Worm (Caenorhabditis elegans) whole organism, late embryonic: ENCODE results near the gene K02A6.1.

ENCODE experiments used
- C38D4.7 ChIP-seq: fragments of 200-800 bp; sonication (Bioruptor generic); optimal IDR thresholded peaks from 2 replicates; lab custom pipeline; 2018; ENCODE audit warnings: mild to moderate bottlenecking, missing genetic modification characterization, moderate library complexity, missing compliant biosample characterization
- F13H6.1 ChIP-seq: sonication (generic microtip); optimal IDR thresholded peaks from 2 replicates; lab custom pipeline; 2016; ENCODE audit warnings: missing genetic modification characterization, missing compliant biosample characterization
- K02D7.2 ChIP-seq: sonication (generic microtip); optimal IDR thresholded peaks from 2 replicates; lab custom pipeline; 2017; ENCODE audit warnings: mild to moderate bottlenecking, missing genetic modification characterization, missing compliant biosample characterization
- K09A11.1 ChIP-seq: sonication (generic microtip); optimal IDR thresholded peaks from 2 replicates; lab custom pipeline; 2017; ENCODE audit warnings: antibody characterized with exemption, mild to moderate bottlenecking, missing genetic modification characterization, missing compliant biosample characterization; ENCODE audit not compliant: insufficient read depth
- T23F11.4 ChIP-seq: fragments of 200-800 bp; sonication (Bioruptor generic); optimal IDR thresholded peaks from 2 replicates; lab custom pipeline; 2018; ENCODE audit warnings: mild to moderate bottlenecking, missing genetic modification characterization, missing compliant biosample characterization
- Y22D7AL.16 ChIP-seq: sonication (generic microtip); optimal IDR thresholded peaks from 2 replicates; lab custom pipeline; 2016; ENCODE audit warnings: missing genetic modification characterization, missing compliant biosample characterization
- ama-1 ChIP-seq: fragments of 150-350 bp; optimal IDR thresholded peaks from 2 replicates; lab custom pipeline; 2014
- ceh-14 ChIP-seq: sonication (generic microtip); optimal IDR thresholded peaks from 2 replicates; lab custom pipeline; 2016; ENCODE audit warnings: missing genotype, missing genetic modification characterization, missing compliant biosample characterization
- ceh-18 ChIP-seq: sonication (generic microtip); optimal IDR thresholded peaks from 2 replicates; lab custom pipeline; 2016; ENCODE audit warnings: missing genetic modification characterization, missing compliant biosample characterization
- ceh-19 ChIP-seq: fragments of 200-800 bp; sonication (Bioruptor generic); optimal IDR thresholded peaks from 2 replicates; lab custom pipeline; 2018; ENCODE audit warnings: mild to moderate bottlenecking, missing genetic modification characterization, missing compliant biosample characterization
- ceh-2 ChIP-seq: sonication (generic microtip); optimal IDR thresholded peaks from 2 replicates; lab custom pipeline; 2016; ENCODE audit warnings: missing genotype, missing genetic modification characterization, missing compliant biosample characterization
- ceh-22 ChIP-seq: sonication (generic microtip); optimal IDR thresholded peaks from 2 replicates; lab custom pipeline; 2017; ENCODE audit warnings: missing biosample characterization, missing genetic modification characterization
- ceh-24 ChIP-seq: sonication (generic microtip); optimal IDR thresholded peaks from 2 replicates; lab custom pipeline; 2016; ENCODE audit warnings: mild to moderate bottlenecking, missing genetic modification characterization, missing compliant biosample characterization
- ceh-30 ChIP-seq: fragments of 150-350 bp; optimal IDR thresholded peaks from 2 replicates; lab custom pipeline; 2014; ENCODE audit warnings: missing biosample characterization, missing genetic modification characterization
- ceh-31 ChIP-seq: sonication (generic microtip); optimal IDR thresholded peaks from 2 replicates; lab custom pipeline; 2016; ENCODE audit warnings: missing genetic modification characterization, missing compliant biosample characterization
- ceh-34 ChIP-seq: sonication (generic microtip); optimal IDR thresholded peaks from 2 replicates; lab custom pipeline; 2016; ENCODE audit warnings: mild to moderate bottlenecking, missing genetic modification characterization, missing compliant biosample characterization
- ceh-48 ChIP-seq: sonication (generic microtip); optimal IDR thresholded peaks from 2 replicates; lab custom pipeline; 2016; ENCODE audit warnings: missing genetic modification characterization, inconsistent platforms, missing compliant biosample characterization
- ceh-6 ChIP-seq: fragments of 200-800 bp; sonication (Bioruptor generic); optimal IDR thresholded peaks from 2 replicates; lab custom pipeline; 2018; ENCODE audit warnings: mild to moderate bottlenecking, missing genetic modification characterization, missing compliant biosample characterization
- ceh-9 ChIP-seq: sonication (generic microtip); optimal IDR thresholded peaks from 2 replicates; lab custom pipeline; 2016; ENCODE audit warnings: mild to moderate bottlenecking, missing genetic modification characterization, inconsistent platforms, missing compliant biosample characterization
- che-1 ChIP-seq: sonication (generic microtip); optimal IDR thresholded peaks from 2 replicates; lab custom pipeline; 2016; ENCODE audit warnings: mild to moderate bottlenecking, missing genetic modification characterization, missing compliant biosample characterization
- dve-1 ChIP-seq: sonication (generic microtip); optimal IDR thresholded peaks from 2 replicates; lab custom pipeline; 2017; ENCODE audit warnings: antibody characterized with exemption, mild to moderate bottlenecking, missing genetic modification characterization, missing compliant biosample characterization
- elt-2 ChIP-seq: sonication (generic microtip); optimal IDR thresholded peaks from 2 replicates; lab custom pipeline; 2016; ENCODE audit warnings: missing genetic modification reagents, missing genetic modification characterization, missing compliant biosample characterization
- ets-4 ChIP-seq: sonication (generic microtip); optimal IDR thresholded peaks from 2 replicates; lab custom pipeline; 2016; ENCODE audit warnings: missing genetic modification characterization, missing compliant biosample characterization
- eyg-1 ChIP-seq: sonication (generic microtip); optimal IDR thresholded peaks from 2 replicates; lab custom pipeline; 2016; ENCODE audit warnings: missing genotype, missing genetic modification characterization, missing compliant biosample characterization
- fkh-10 ChIP-seq: fragments of 150-350 bp; optimal IDR thresholded peaks from 2 replicates; lab custom pipeline; 2014; ENCODE audit warnings: missing biosample characterization, missing genetic modification reagents, missing genetic modification characterization
- fkh-6 ChIP-seq: sonication (generic microtip); optimal IDR thresholded peaks from 2 replicates; lab custom pipeline; 2016; ENCODE audit warnings: missing genetic modification characterization, missing compliant biosample characterization
- hlh-13 ChIP-seq: fragments of 200-800 bp; sonication (Bioruptor generic); optimal IDR thresholded peaks from 2 replicates; lab custom pipeline; 2018; ENCODE audit warnings: mild to moderate bottlenecking, missing genetic modification characterization, missing compliant biosample characterization
- hlh-30 ChIP-seq: sonication (generic microtip); optimal IDR thresholded peaks from 2 replicates; lab custom pipeline; 2017; ENCODE audit warnings: antibody characterized with exemption, missing genetic modification characterization, missing compliant biosample characterization; ENCODE audit not compliant: insufficient read depth
- hlh-6 ChIP-seq: sonication (generic microtip); optimal IDR thresholded peaks from 2 replicates; lab custom pipeline; 2016; ENCODE audit warnings: missing genotype, missing genetic modification characterization, missing compliant biosample characterization
- hlh-8 ChIP-seq: sonication (generic microtip); optimal IDR thresholded peaks from 2 replicates; lab custom pipeline; 2016; ENCODE audit warnings: missing genotype, missing genetic modification characterization, missing compliant biosample characterization
- madf-2 ChIP-seq: sonication (generic microtip); optimal IDR thresholded peaks from 2 replicates; lab custom pipeline; 2017; ENCODE audit warnings: missing genetic modification characterization, missing compliant biosample characterization
- nfya-1 ChIP-seq: sonication (generic microtip); optimal IDR thresholded peaks from 2 replicates; lab custom pipeline; 2017; ENCODE audit warnings: missing genetic modification characterization, mild to moderate bottlenecking, missing compliant biosample characterization, antibody characterized with exemption, moderate library complexity
- nhr-11 ChIP-seq: fragments of 150-350 bp; optimal IDR thresholded peaks from 2 replicates; lab custom pipeline; 2014; ENCODE audit warnings: missing biosample characterization, missing genetic modification characterization
- nhr-232 ChIP-seq: sonication (generic microtip); optimal IDR thresholded peaks from 2 replicates; lab custom pipeline; 2016; ENCODE audit warnings: missing genetic modification characterization, missing compliant biosample characterization
- pax-1 ChIP-seq: fragments of 150-350 bp; optimal IDR thresholded peaks from 2 replicates; lab custom pipeline; 2014; ENCODE audit warnings: missing biosample characterization, missing genetic modification characterization
- pha-4 ChIP-seq: fragments of 150-350 bp; optimal IDR thresholded peaks from 2 replicates; lab custom pipeline; 2018; ENCODE audit warnings: missing biosample characterization, missing genetic modification reagents, missing genetic modification characterization
- pqm-1 ChIP-seq: sonication (generic microtip); optimal IDR thresholded peaks from 2 replicates; lab custom pipeline; 2016; ENCODE audit warnings: missing genetic modification characterization, missing compliant biosample characterization
- ref-2 ChIP-seq: sonication (generic microtip); optimal IDR thresholded peaks from 2 replicates; lab custom pipeline; 2016; ENCODE audit warnings: missing genetic modification characterization, missing compliant biosample characterization
- rnt-1 ChIP-seq: sonication (generic microtip); optimal IDR thresholded peaks from 2 replicates; lab custom pipeline; 2016; ENCODE audit warnings: missing genetic modification characterization, missing compliant biosample characterization
- sdc-2 ChIP-seq: sonication (generic microtip); optimal IDR thresholded peaks from 2 replicates; lab custom pipeline; 2016; ENCODE audit warnings: missing genotype, missing genetic modification characterization, missing compliant biosample characterization
- sox-2 ChIP-seq: fragments of 200-800 bp; sonication (Bioruptor generic); IDR thresholded peaks from 2 replicates; pipeline ENCODE4 v1.3.6; 2022; ENCODE audit warnings: missing genetic modification reagents, missing genetic modification characterization, missing compliant biosample characterization
- syd-9 ChIP-seq: sonication (generic microtip); optimal IDR thresholded peaks from 2 replicates; lab custom pipeline; 2016; ENCODE audit warnings: mild to moderate bottlenecking, missing genetic modification characterization, moderate library complexity, missing compliant biosample characterization
- tbx-2 ChIP-seq: sonication (generic microtip); optimal IDR thresholded peaks from 2 replicates; lab custom pipeline; 2016; ENCODE audit warnings: missing genetic modification characterization, missing compliant biosample characterization
- unc-3 ChIP-seq, 2 experiments: fragments of 200-800 bp in 1 of 2; sonication (Bioruptor generic) in 1 of 2; sonication (generic microtip) in 1 of 2; conservative IDR thresholded peaks in 1 of 2; optimal IDR thresholded peaks in 1 of 2; 2 replicates each; pipeline versions ENCODE4 v1.3.6 to Lab custom; 2016 to 2022; ENCODE audit warnings: missing compliant biosample characterization in 2 of 2, missing genetic modification characterization in 2 of 2, missing genetic modification reagents in 1 of 2
- unc-42 ChIP-seq: sonication (generic microtip); optimal IDR thresholded peaks from 2 replicates; lab custom pipeline; 2016; ENCODE audit warnings: missing genotype, missing genetic modification characterization, missing compliant biosample characterization
- unc-55 ChIP-seq: sonication (generic microtip); optimal IDR thresholded peaks from 2 replicates; lab custom pipeline; 2017; ENCODE audit warnings: missing biosample characterization, missing genetic modification reagents, missing genetic modification characterization
- unc-86 ChIP-seq: sonication (generic microtip); optimal IDR thresholded peaks from 2 replicates; lab custom pipeline; 2016; ENCODE audit warnings: missing genetic modification characterization, missing compliant biosample characterization

Gene K02A6.1

DNA sequence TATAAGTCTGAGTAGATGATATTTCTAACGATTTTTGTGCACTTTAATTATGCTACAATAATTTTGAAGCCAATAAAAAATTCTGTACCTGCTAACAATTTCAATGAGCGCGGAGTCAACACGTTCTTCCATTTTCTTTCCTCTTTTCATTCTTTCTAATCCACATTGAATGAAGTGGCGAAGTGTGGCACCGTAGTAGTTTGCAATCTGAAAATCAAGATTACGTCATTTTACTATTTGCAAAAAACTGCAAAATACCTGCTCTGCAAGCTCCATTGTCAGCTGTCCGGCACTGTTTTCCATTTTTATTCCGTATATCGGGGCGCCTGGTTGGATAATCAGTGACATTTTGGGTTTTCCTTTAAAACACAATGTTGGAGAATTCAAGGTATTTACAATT lies 9.7 kb downstream of the K02A6.1 start:
- no peak for TF ChIP-seq eyg-1 (tag; lab: Kevin White, UChicago)
- TF ChIP-seq ref-2 (tag; lab: Kevin White, UChicago): no peak
- no peak for TF ChIP-seq C38D4.7 (GFP tag; lab: Kevin White, UChicago)
- no peak for TF ChIP-seq hlh-6 (tag; lab: Kevin White, UChicago)
- no peak for TF ChIP-seq ceh-9 (tag; lab: Kevin White, UChicago)
- no peak for TF ChIP-seq ceh-22 (tag; lab: Kevin White, UChicago)
- TF ChIP-seq elt-2 (tag; lab: Kevin White, UChicago): no peak
- TF ChIP-seq ama-1 (lab: Kevin White, UChicago): no peak
- no peak for TF ChIP-seq ceh-6 (GFP tag; lab: Kevin White, UChicago)
- no peak for TF ChIP-seq fkh-6 (tag; lab: Kevin White, UChicago)
- TF ChIP-seq ceh-18 (tag; lab: Kevin White, UChicago): no peak
- no peak for TF ChIP-seq T23F11.4 (GFP tag; lab: Kevin White, UChicago)
- no peak for TF ChIP-seq hlh-13 (GFP tag; lab: Kevin White, UChicago)
- no peak for TF ChIP-seq K09A11.1 (tag; lab: Kevin White, UChicago)
- no peak for TF ChIP-seq pha-4 (tag; lab: Kevin White, UChicago)
- no peak for TF ChIP-seq ets-4 (tag; lab: Kevin White, UChicago)
- no peak for TF ChIP-seq pqm-1 (tag; lab: Kevin White, UChicago)
- TF ChIP-seq ceh-34 (tag; lab: Kevin White, UChicago): no peak
- TF ChIP-seq nhr-232 (tag; lab: Kevin White, UChicago): no peak

DNA sequence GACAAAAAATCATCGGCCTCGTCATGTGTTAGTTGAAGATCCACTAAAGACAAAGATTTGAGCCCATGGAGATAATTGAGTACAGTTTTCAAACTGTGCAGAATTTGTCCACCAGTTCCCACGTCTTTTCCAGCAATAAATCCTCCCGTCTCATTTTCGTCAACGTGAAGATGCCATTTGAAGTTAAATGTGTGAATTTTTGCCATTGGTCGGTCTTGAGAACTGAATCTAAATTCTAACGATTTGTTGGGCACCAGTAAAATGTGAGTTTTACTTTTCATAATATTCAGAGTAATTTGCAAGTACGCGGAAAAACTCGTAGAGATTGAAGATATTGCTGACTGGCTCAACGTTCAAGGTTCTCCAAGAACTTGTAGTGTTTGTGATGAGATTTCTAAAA lies 11.1 kb downstream of the K02A6.1 start:
- TF ChIP-seq elt-2 (tag; lab: Kevin White, UChicago): no peak
- TF ChIP-seq nfya-1 (tag; lab: Kevin White, UChicago): no peak
- no peak for TF ChIP-seq unc-42 (tag; lab: Kevin White, UChicago)
- no peak for TF ChIP-seq ceh-24 (tag; lab: Kevin White, UChicago)

DNA sequence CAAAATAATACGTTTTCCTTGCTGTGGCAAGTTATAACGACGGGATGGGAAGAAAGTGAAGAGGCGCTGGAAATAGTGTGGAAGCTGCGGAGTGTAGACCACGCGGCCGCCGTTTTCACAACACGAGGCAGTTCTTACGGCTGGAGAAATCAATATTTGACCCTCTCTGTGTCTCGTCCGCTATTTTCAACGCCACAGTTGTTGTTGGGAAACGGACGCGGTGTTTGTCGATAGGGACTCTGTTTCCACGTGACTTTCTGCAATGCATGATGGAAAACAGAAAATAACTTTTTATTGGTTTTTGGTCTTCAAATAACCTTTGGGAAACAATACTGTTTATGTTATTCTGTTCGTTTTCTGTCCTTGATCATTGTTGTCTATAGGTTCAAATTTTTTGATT lies 12.3 kb downstream of the K02A6.1 start, which contains the start of gene K02A6.3:
TSS of gene K02A6.3 (minus strand) at position 74 of the 400 bp plus-strand sequence.
- TF ChIP-seq hlh-8 (tag; lab: Kevin White, UChicago) (peak; percentile 9), fkh-6 (tag; lab: Kevin White, UChicago) (no peak), unc-42 (tag; lab: Kevin White, UChicago) (peak; percentile 60), elt-2 (tag; lab: Kevin White, UChicago) (peak; percentile 28), unc-55 (GFP tag; lab: Kevin White, UChicago) (peak; percentile 72), F13H6.1 (tag; lab: Kevin White, UChicago) (peak; percentile 43), K02D7.2 (tag; lab: Kevin White, UChicago) (no peak), Y22D7AL.16 (no peak), pax-1 (tag; lab: Kevin White, UChicago) (no peak), sdc-2 (tag; lab: Kevin White, UChicago) (peak; percentile 9), pha-4 (tag; lab: Kevin White, UChicago) (no peak), nhr-11 (tag; lab: Kevin White, UChicago) (no peak), ceh-48 (tag; lab: Kevin White, UChicago) (peak; percentile 82), unc-3 (GFP tag; conservative IDR thresholded peaks at IDR 0.05; lab: Robert Waterston, UW) (no peak), unc-3 (tag; optimal IDR thresholded peaks at IDR 0.05; lab: Kevin White, UChicago) (no peak), ceh-18 (tag; lab: Kevin White, UChicago) (peak; percentile 86), tbx-2 (tag; lab: Kevin White, UChicago) (peak; percentile 49), pqm-1 (tag; lab: Kevin White, UChicago) (no peak), dve-1 (tag; lab: Kevin White, UChicago) (peak; percentile 50), hlh-30 (peak; percentile 94), hlh-13 (GFP tag; lab: Kevin White, UChicago) (no peak), sox-2 (GFP tag; lab: Robert Waterston, UW) (no peak), ceh-14 (tag; lab: Kevin White, UChicago) (no peak), ceh-34 (tag; lab: Kevin White, UChicago) (no peak), ets-4 (tag; lab: Kevin White, UChicago) (peak; percentile 48), ceh-30 (tag; lab: Kevin White, UChicago) (peak; percentile 10), ceh-31 (tag; lab: Kevin White, UChicago) (peak; percentile 36), nfya-1 (tag; lab: Kevin White, UChicago) (peak; percentile 65), unc-86 (tag; lab: Kevin White, UChicago) (no peak), che-1 (tag; lab: Kevin White, UChicago) (no peak), eyg-1 (tag; lab: Kevin White, UChicago) (no peak), fkh-10 (no peak), ceh-2 (tag; lab: Kevin White, UChicago) (no peak), madf-2 (tag; lab: Kevin White, UChicago) (no peak), syd-9 (tag; lab: Kevin White, UChicago) (peak; percentile 33), ceh-19 (GFP tag; lab: Kevin White, UChicago) (no peak), rnt-1 (peak; percentile 69), ceh-9 (tag; lab: Kevin White, UChicago) (no peak)
